Fruit fly (Drosophila melanogaster) whole organism, wandering third instar larva: Measurements from ENCODE around the gene Diap1.

Experiments
- Hr78 ChIP-seq: fragments of >200 bp; optimal IDR thresholded peaks from 2 replicates; lab custom pipeline; 2017; ENCODE audit warnings: missing biosample characterization, missing genetic modification characterization
- OdsH ChIP-seq: fragments of 200-800 bp; sonication (Bioruptor generic); optimal IDR thresholded peaks from 2 replicates; lab custom pipeline; 2016; ENCODE audit warnings: missing biosample characterization, mild to moderate bottlenecking, missing genetic modification characterization
- Sp1 ChIP-seq: fragments of 200-800 bp; sonication (Bioruptor generic); optimal IDR thresholded peaks from 3 replicates; lab custom pipeline; 2019; ENCODE audit warnings: missing biosample characterization, mild to moderate bottlenecking, missing genetic modification characterization, moderate library complexity
- dl ChIP-seq, 2 experiments: fragments of 175-275, 200-275 bp in 1 of 2; fragments of 200-275 bp in 1 of 2; sonication (Bioruptor generic); optimal IDR thresholded peaks; lab custom pipeline; 2018; ENCODE audit warnings: mild to moderate bottlenecking in 2 of 2, missing biosample characterization in 2 of 2, missing genetic modification characterization in 2 of 2, moderate library complexity in 2 of 2; ENCODE audit not compliant: partially characterized antibody in 2 of 2, insufficient read depth in 1 of 2
- pan ChIP-seq: fragments of >200 bp; optimal IDR thresholded peaks from 2 replicates; lab custom pipeline; 2017

dm6 chr3L:16082251-16082650 lies 31.4 kb upstream of the Diap1 start, which contains the start of gene CG33258:
- TF ChIP-seq Hr78 (no peak), dl (GFP tag; optimal IDR thresholded peaks at IDR 0.05; lab: Kevin White, UChicago; ENCODE audit: insufficient read depth in 1 of 2, partially characterized antibody in 2 of 2) (no peak), OdsH (GFP tag; lab: Kevin White, UChicago) (no peak), pan (no peak), Sp1 (GFP tag; lab: Kevin White, UChicago) (no peak)
